Fruit fly (Drosophila melanogaster): ENCODE data around the gene CG34427.

CG34427 gene

dm6 chr3L:8823730-8824374, 19.3 kb downstream of the CG34427 start (continued):
- TF ChIP-seq CG8119 (GFP tag; IDR thresholded peaks at IDR 0.05) = peak; percentile 60; the same call in 2 of the 3 replicates
- TF ChIP-seq Hr4 (GFP tag; optimal IDR thresholded peaks at IDR 0.05) = peak; percentile 41
- peak; percentile 78 for TF ChIP-seq Ets96B (tag; optimal IDR thresholded peaks at IDR 0.05)
- peak; percentile 66 for TF ChIP-seq CG10631 (GFP tag; optimal IDR thresholded peaks at IDR 0.05)
- TF ChIP-seq Gug (GFP tag; IDR thresholded peaks at IDR 0.05) = peak; percentile 53; the same call in 1 of the 2 replicates
- TF ChIP-seq ss (GFP tag; optimal IDR thresholded peaks at IDR 0.05) = peak; percentile 76 to 81
- TF ChIP-seq topi (GFP tag; optimal IDR thresholded peaks at IDR 0.05) = peak; percentile 35
- peak; percentile 84 for TF ChIP-seq CG3032 (tag; optimal IDR thresholded peaks at IDR 0.05)
- peak; percentile 83 for TF ChIP-seq acj6 (GFP tag; optimal IDR thresholded peaks at IDR 0.05)

dm6 chr3L:8824403-8825029, 20.0 kb downstream of the CG34427 start:
- TF ChIP-seq CG11902 (GFP tag; optimal IDR thresholded peaks at IDR 0.05) (no peak), CG8119 (GFP tag; IDR thresholded peaks at IDR 0.05) (no peak), CG34406 (GFP tag; optimal IDR thresholded peaks at IDR 0.05) (no peak), CG6163 (GFP tag; IDR thresholded peaks at IDR 0.05) (0 out of 3 replicates have a peak, but pooled peaks have one; percentile 7), CG3919 (GFP tag; optimal IDR thresholded peaks at IDR 0.05) (peak; percentile 22), Eip78C (GFP tag) (peak; percentile 6), Blimp-1 (GFP tag; optimal IDR thresholded peaks at IDR 0.05) (peak; percentile 1), eg (GFP tag; IDR thresholded peaks at IDR 0.05) (no peak), salr (GFP tag; optimal IDR thresholded peaks at IDR 0.05) (no peak), fd85E (GFP tag; optimal IDR thresholded peaks at IDR 0.05) (no peak), CG31627 (GFP tag; optimal IDR thresholded peaks at IDR 0.05) (peak; percentile 12), CG9139 (GFP tag; optimal IDR thresholded peaks at IDR 0.05) (no peak), acj6 (GFP tag; optimal IDR thresholded peaks at IDR 0.05) (no peak), CG3032 (tag; optimal IDR thresholded peaks at IDR 0.05) (no peak), OdsH (GFP tag; optimal IDR thresholded peaks at IDR 0.05) (no peak), Hr38 (GFP tag; optimal IDR thresholded peaks at IDR 0.05) (no peak), vri (GFP tag; optimal IDR thresholded peaks at IDR 0.05) (no peak), Gug (GFP tag; IDR thresholded peaks at IDR 0.05) (no peak), CG6808 (GFP tag; optimal IDR thresholded peaks at IDR 0.05) (no peak), CG11762 (GFP tag; optimal IDR thresholded peaks at IDR 0.05; ENCODE audit: insufficient read depth) (peak; percentile 12), fd59A (GFP tag; optimal IDR thresholded peaks at IDR 0.05) (no peak), pdm3 (GFP tag; optimal IDR thresholded peaks at IDR 0.05) (no peak), Hr39 (GFP tag; optimal IDR thresholded peaks at IDR 0.05) (peak; percentile 33), CG7368 (GFP tag; optimal IDR thresholded peaks at IDR 0.05) (no peak), ss (GFP tag; optimal IDR thresholded peaks at IDR 0.05) (no peak), CG6792 (GFP tag; optimal IDR thresholded peaks at IDR 0.05) (no peak), spab (GFP tag; optimal IDR thresholded peaks at IDR 0.05) (peak; percentile 22), svp (GFP tag) (peak; percentile 58), Lpt (GFP tag; optimal IDR thresholded peaks at IDR 0.05) (no peak)

dm6 chr3L:8825030-8825407, 20.5 kb downstream of the CG34427 start:
- TF ChIP-seq CG9139 (GFP tag; optimal IDR thresholded peaks at IDR 0.05) (peak; percentile 3), spab (GFP tag; optimal IDR thresholded peaks at IDR 0.05) (peak; percentile 34), Hr38 (GFP tag; optimal IDR thresholded peaks at IDR 0.05) (no peak), CG8119 (GFP tag; IDR thresholded peaks at IDR 0.05) (0 out of 3 replicates have a peak, but pooled peaks have one; percentile 27), dsx (GFP tag; optimal IDR thresholded peaks at IDR 0.05; ENCODE audit: poor library complexity, severe bottlenecking) (peak; percentile 34), Eip78C (GFP tag) (peak; percentile 69), svp (GFP tag) (peak; percentile 43), CG11902 (GFP tag; optimal IDR thresholded peaks at IDR 0.05) (no peak), CG6276 (GFP tag; optimal IDR thresholded peaks at IDR 0.05) (peak; percentile 37), CG6808 (GFP tag; optimal IDR thresholded peaks at IDR 0.05) (peak; percentile 52), Sox15 (GFP tag; optimal IDR thresholded peaks at IDR 0.05) (no peak), fd59A (GFP tag; optimal IDR thresholded peaks at IDR 0.05) (no peak), dac (GFP tag; optimal IDR thresholded peaks at IDR 0.05) (no peak), CG6163 (GFP tag; IDR thresholded peaks at IDR 0.05) (peak; percentile 46; the same call in 2 of the 3 replicates), vri (GFP tag; optimal IDR thresholded peaks at IDR 0.05) (peak; percentile 18), Lpt (GFP tag; optimal IDR thresholded peaks at IDR 0.05) (peak; percentile 58), CG8319 (GFP tag; optimal IDR thresholded peaks at IDR 0.05) (no peak), fkh (GFP tag; optimal IDR thresholded peaks at IDR 0.05) (no peak), Ets96B (tag; optimal IDR thresholded peaks at IDR 0.05) (peak; percentile 29), Gug (GFP tag; IDR thresholded peaks at IDR 0.05) (no peak), Eip75B (GFP tag; optimal IDR thresholded peaks at IDR 0.05) (peak; percentile 7), CG15336 (GFP tag; IDR thresholded peaks at IDR 0.05) (peak; percentile 25; the same call in 1 of the 2 replicates), acj6 (GFP tag; optimal IDR thresholded peaks at IDR 0.05) (no peak), net (GFP tag; optimal IDR thresholded peaks at IDR 0.05) (no peak), ss (GFP tag; optimal IDR thresholded peaks at IDR 0.05) (peak; percentile 54 to 58), CG6854 (GFP tag; optimal IDR thresholded peaks at IDR 0.05) (peak; percentile 30), CG7368 (GFP tag; optimal IDR thresholded peaks at IDR 0.05) (no peak), CG1621 (tag; optimal IDR thresholded peaks at IDR 0.05) (peak; percentile 68)
